Fruit fly (Drosophila melanogaster) Kc167 (cell line): Measurements from ENCODE around the gene fiz.

Experiments
- Myc ChIP-seq: fragments of >200 bp; optimal IDR thresholded peaks from 2 replicates; lab custom pipeline; 2017; ENCODE audit warnings: missing external identifiers
- Sin3A ChIP-seq: fragments of >200 bp; optimal IDR thresholded peaks from 2 replicates; lab custom pipeline; 2018; ENCODE audit warnings: missing external identifiers
- h ChIP-seq: fragments of >200 bp; optimal IDR thresholded peaks from 3 replicates; lab custom pipeline; 2018; ENCODE audit warnings: missing external identifiers
- insv ChIP-seq: fragments of >200 bp; optimal IDR thresholded peaks from 3 replicates; lab custom pipeline; 2018; ENCODE audit warnings: missing external identifiers
- psq ChIP-seq: fragments of >200 bp; optimal IDR thresholded peaks from 2 replicates; lab custom pipeline; 2017; ENCODE audit warnings: missing external identifiers
- ttk ChIP-seq: sonication (Bioruptor generic); optimal IDR thresholded peaks from 2 replicates; lab custom pipeline; 2017; ENCODE audit warnings: missing external identifiers

DNA sequence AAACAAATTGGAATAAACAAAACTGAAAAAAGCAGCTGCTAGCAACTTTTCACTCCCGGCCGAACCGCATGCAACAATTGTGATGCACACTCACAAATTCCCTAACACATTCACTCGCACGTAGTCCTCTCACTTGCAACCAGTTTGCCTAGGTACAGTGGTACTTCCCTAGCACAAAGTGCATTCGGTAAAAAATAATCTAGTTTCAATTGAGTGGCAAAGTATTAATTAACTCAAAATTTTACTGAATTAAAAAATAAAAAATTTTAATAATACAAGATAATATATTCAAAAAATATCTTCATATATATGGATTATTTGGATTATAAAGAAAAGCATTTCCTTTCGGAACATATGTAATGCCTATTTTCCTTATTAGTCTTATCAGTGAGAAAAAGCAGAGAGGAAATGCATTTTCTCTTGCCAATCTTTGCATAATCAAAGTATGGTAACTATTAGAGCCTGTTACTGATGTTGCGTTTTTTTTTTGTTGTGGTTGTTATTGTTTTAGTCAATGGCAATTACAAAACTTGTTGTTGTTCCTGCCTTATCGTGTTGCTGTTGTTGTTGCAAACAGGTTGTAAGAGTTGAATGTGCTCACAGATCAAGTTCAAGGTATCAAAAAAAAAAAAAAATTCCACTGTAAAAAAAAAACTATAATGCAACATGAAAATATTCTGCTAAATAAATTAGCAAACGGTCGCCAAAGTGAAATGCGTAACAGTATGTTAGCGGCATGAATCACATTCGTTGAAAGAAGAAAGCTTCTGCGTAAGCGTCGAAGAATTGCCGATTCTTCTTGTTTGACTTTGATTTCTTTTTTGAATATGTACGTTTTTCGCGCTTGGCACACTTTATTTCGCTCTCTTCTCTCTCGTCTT is 13.1 kb upstream of the fiz start:
- no peak for TF ChIP-seq Myc (lab: Kevin White, UChicago)
- TF ChIP-seq h (lab: Kevin White, UChicago): no peak
- no peak for TF ChIP-seq insv (lab: Kevin White, UChicago)
- TF ChIP-seq psq: no peak
- TF ChIP-seq ttk: no peak
- no peak for TF ChIP-seq Sin3A (lab: Kevin White, UChicago)
